Fruit fly (Drosophila melanogaster) whole organism, adult: Measurements from ENCODE around the gene Reck.

Experiments used
- CG11617 ChIP-seq: fragments of 200-800 bp; sonication (Bioruptor generic); optimal IDR thresholded peaks from 2 replicates; lab custom pipeline; 2017; ENCODE audit warnings: mild to moderate bottlenecking, missing biosample characterization, missing genetic modification reagents, missing genetic modification characterization
- CG12768 ChIP-seq: fragments of 200-800 bp; sonication (Bioruptor generic); optimal IDR thresholded peaks from 2 replicates; lab custom pipeline; 2017; ENCODE audit warnings: missing biosample characterization, missing genetic modification characterization, mild to moderate bottlenecking, moderate library complexity, missing genetic modification reagents
- CG1620 ChIP-seq: fragments of 200-800 bp; sonication (Bioruptor generic); optimal IDR thresholded peaks from 2 replicates; lab custom pipeline; 2016; ENCODE audit warnings: missing biosample characterization, missing genetic modification characterization
- CG33017 ChIP-seq: fragments of 200-800 bp; sonication (Bioruptor generic); optimal IDR thresholded peaks from 2 replicates; lab custom pipeline; 2018; ENCODE audit warnings: missing biosample characterization, mild to moderate bottlenecking, missing genetic modification characterization, moderate library complexity
- CG5204 ChIP-seq: fragments of 200-800 bp; sonication (Bioruptor generic); optimal IDR thresholded peaks from 2 replicates; lab custom pipeline; 2016; ENCODE audit warnings: missing biosample characterization, missing genetic modification characterization
- CG7045 ChIP-seq: fragments of 200-800 bp; sonication (Bioruptor generic); optimal IDR thresholded peaks from 2 replicates; lab custom pipeline; 2017; ENCODE audit warnings: missing biosample characterization, mild to moderate bottlenecking, missing genetic modification characterization
- Crg-1 ChIP-seq: fragments of 200-800 bp; sonication (Bioruptor generic); optimal IDR thresholded peaks from 2 replicates; lab custom pipeline; 2016; ENCODE audit warnings: missing biosample characterization, missing genetic modification characterization
- Hr96 ChIP-seq: fragments of 200-800 bp; sonication (Bioruptor generic); optimal IDR thresholded peaks from 2 replicates; lab custom pipeline; 2016; ENCODE audit warnings: missing biosample characterization, missing genetic modification characterization
- bab1 ChIP-seq: fragments of 200-800 bp; sonication (Bioruptor generic); optimal IDR thresholded peaks from 3 replicates; lab custom pipeline; 2019; ENCODE audit warnings: missing biosample characterization, mild to moderate bottlenecking, missing genetic modification characterization, moderate library complexity
- cic ChIP-seq: fragments of 200-800 bp; sonication (Bioruptor generic); optimal IDR thresholded peaks from 2 replicates; lab custom pipeline; 2017; ENCODE audit warnings: missing biosample characterization, mild to moderate bottlenecking, missing genetic modification characterization, moderate library complexity
- kay ChIP-seq: fragments of 200-800 bp; sonication (Bioruptor generic); peaks from one replicate; lab custom pipeline; 2016; ENCODE audit warnings: missing biosample characterization, missing genetic modification characterization, borderline replicate concordance
- ovo ChIP-seq: fragments of 200-800 bp; sonication (Bioruptor generic); optimal IDR thresholded peaks from 2 replicates; lab custom pipeline; 2016; ENCODE audit warnings: missing biosample characterization, missing genetic modification characterization
- tj ChIP-seq: fragments of 200-800 bp; sonication (Bioruptor generic); optimal IDR thresholded peaks from 3 replicates; lab custom pipeline; 2017; ENCODE audit warnings: missing biosample characterization, mild to moderate bottlenecking, missing genetic modification characterization, moderate library complexity
- toe ChIP-seq: fragments of 200-800 bp; sonication (Bioruptor generic); optimal IDR thresholded peaks from 2 replicates; lab custom pipeline; 2016; ENCODE audit warnings: missing biosample characterization, missing genetic modification characterization

- no peak for TF ChIP-seq ovo (GFP tag; lab: Kevin White, UChicago)
- peak; percentile 71 for TF ChIP-seq cic
- no peak for TF ChIP-seq bab1
- peak; percentile 11 for TF ChIP-seq kay (GFP tag; lab: Kevin White, UChicago)
- TF ChIP-seq CG12768: peak; percentile 53
- peak; percentile 6 for TF ChIP-seq toe (GFP tag; lab: Kevin White, UChicago)
- peak; percentile 7 for TF ChIP-seq CG11617 (GFP tag; lab: Kevin White, UChicago)
- TF ChIP-seq CG33017 (tag; lab: Kevin White, UChicago): peak; percentile 27
- TF ChIP-seq Crg-1 (GFP tag; lab: Kevin White, UChicago): no peak
- no peak for TF ChIP-seq CG1620 (GFP tag; lab: Kevin White, UChicago)
- TF ChIP-seq Hr96 (GFP tag; lab: Kevin White, UChicago): no peak
- no peak for TF ChIP-seq CG5204
- peak; percentile 15 for TF ChIP-seq tj (GFP tag; lab: Kevin White, UChicago)
- TF ChIP-seq CG7045 (GFP tag; lab: Kevin White, UChicago): peak; percentile 37
Observed at dm6 chr3L:14992807-14993206, 21.1 kb downstream of the Reck start.
